Fruit fly (Drosophila melanogaster): ENCODE measurements around the gene Ucp4B.

DNA sequence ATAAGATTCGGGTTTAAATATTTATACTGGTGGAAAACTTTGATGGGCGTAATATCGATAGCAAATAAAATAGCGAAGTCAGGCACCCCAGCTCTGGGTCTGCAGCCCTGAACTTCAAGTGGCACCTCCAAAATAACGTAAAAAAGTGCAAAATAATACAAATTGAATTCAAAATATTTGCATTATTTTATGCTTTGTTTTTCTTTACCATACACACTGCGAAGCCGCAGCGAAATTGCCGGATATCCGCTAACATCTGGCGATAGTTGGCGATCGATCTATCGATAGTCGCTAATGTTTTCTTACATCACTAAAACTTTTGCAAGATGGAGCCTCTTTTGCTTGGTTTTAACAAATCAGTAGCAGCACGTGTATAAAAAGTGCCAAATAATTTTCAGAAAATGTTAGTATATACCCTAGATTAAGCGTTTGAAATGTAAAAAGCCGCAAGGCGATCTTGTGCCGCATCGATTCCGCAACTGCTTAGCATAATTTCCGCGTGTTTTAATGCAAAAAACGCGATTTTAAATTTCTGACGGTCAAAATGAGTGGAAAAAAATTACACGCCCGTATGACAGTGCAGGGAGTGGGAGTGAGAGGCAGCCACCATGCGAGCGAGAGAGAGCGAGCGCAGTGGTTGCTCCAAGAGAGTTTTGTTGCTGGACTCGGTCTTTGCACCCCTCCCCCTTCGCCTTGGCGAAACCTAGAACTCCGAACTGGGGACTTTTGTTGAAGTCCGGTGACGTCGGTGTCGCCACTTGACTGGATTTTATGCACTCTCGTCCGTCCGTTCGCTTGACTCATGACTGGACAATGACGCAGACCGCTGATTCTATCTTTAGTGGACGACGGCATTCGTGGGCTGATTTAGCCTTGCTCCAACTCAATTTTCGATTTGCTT is 12.0 kb downstream of the Ucp4B start, which contains the start of gene eIF4A:
- no peak for TF ChIP-seq Abd-B (GFP tag; optimal IDR thresholded peaks at IDR 0.05)
- TF ChIP-seq pan (optimal IDR thresholded peaks at IDR 0.05) = no peak
- no peak for TF ChIP-seq Mio (GFP tag; optimal IDR thresholded peaks at IDR 0.05)
- no peak for TF ChIP-seq fru (GFP tag; optimal IDR thresholded peaks at IDR 0.05)
- TF ChIP-seq dl (GFP tag; optimal IDR thresholded peaks at IDR 0.05; ENCODE audit: insufficient read depth in 1 of 2, partially characterized antibody in 2 of 2) = peak; percentile 70 to 84
- TF ChIP-seq sv (GFP tag; optimal IDR thresholded peaks at IDR 0.05) = no peak
- no peak for TF ChIP-seq Myc (optimal IDR thresholded peaks at IDR 0.05)
- TF ChIP-seq dmrt93B (GFP tag; optimal IDR thresholded peaks at IDR 0.05) = peak; percentile 50
- no peak for TF ChIP-seq OdsH (GFP tag; optimal IDR thresholded peaks at IDR 0.05)
- TF ChIP-seq foxo (GFP tag; optimal IDR thresholded peaks at IDR 0.05) = no peak
- TF ChIP-seq woc (GFP tag; optimal IDR thresholded peaks at IDR 0.05) = no peak
